Fruit fly (Drosophila melanogaster) whole organism, wandering third instar larva: ENCODE data around the gene Dhc62B.

ENCODE experiments used
- Dif ChIP-seq: fragments of 200-275, 200-300 bp; sonication (Bioruptor generic); optimal IDR thresholded peaks from 2 replicates; lab custom pipeline; 2018; ENCODE audit warnings: missing biosample characterization, missing genetic modification characterization; ENCODE audit not compliant: partially characterized antibody
- HLH106 ChIP-seq: fragments of 200-800 bp; optimal IDR thresholded peaks from 3 replicates; lab custom pipeline; 2019; ENCODE audit warnings: missing biosample characterization, mild to moderate bottlenecking, missing genetic modification characterization, moderate library complexity
- Hr78 ChIP-seq: fragments of >200 bp; optimal IDR thresholded peaks from 2 replicates; lab custom pipeline; 2017; ENCODE audit warnings: missing biosample characterization, missing genetic modification characterization
- Mio ChIP-seq: sonication (Bioruptor generic); optimal IDR thresholded peaks from 2 replicates; lab custom pipeline; 2016; ENCODE audit warnings: missing biosample characterization, missing genetic modification characterization
- N ChIP-seq: fragments of >200 bp; optimal IDR thresholded peaks from 2 replicates; lab custom pipeline; 2018; ENCODE audit warnings: missing biosample characterization, missing external identifiers, missing genetic modification characterization
- Sp1 ChIP-seq: fragments of 200-800 bp; sonication (Bioruptor generic); optimal IDR thresholded peaks from 3 replicates; lab custom pipeline; 2019; ENCODE audit warnings: missing biosample characterization, mild to moderate bottlenecking, missing genetic modification characterization, moderate library complexity
- fru ChIP-seq: fragments of 200-800 bp; sonication (Bioruptor generic); optimal IDR thresholded peaks from 3 replicates; lab custom pipeline; 2016; ENCODE audit warnings: missing biosample characterization, mild to moderate bottlenecking, missing genetic modification characterization
- lola ChIP-seq: fragments of >200 bp; optimal IDR thresholded peaks from 2 replicates; lab custom pipeline; 2017; ENCODE audit warnings: missing biosample characterization, missing genetic modification characterization
- pan ChIP-seq: fragments of >200 bp; optimal IDR thresholded peaks from 2 replicates; lab custom pipeline; 2017
- psq ChIP-seq: fragments of 200-800 bp; sonication (Bioruptor generic); optimal IDR thresholded peaks from 3 replicates; lab custom pipeline; 2017; ENCODE audit warnings: missing biosample characterization, mild to moderate bottlenecking, missing genetic modification characterization, moderate library complexity
- usp ChIP-seq: fragments of >200 bp; optimal IDR thresholded peaks from 2 replicates; lab custom pipeline; 2017; ENCODE audit warnings: missing biosample characterization, missing genetic modification characterization

DNA sequence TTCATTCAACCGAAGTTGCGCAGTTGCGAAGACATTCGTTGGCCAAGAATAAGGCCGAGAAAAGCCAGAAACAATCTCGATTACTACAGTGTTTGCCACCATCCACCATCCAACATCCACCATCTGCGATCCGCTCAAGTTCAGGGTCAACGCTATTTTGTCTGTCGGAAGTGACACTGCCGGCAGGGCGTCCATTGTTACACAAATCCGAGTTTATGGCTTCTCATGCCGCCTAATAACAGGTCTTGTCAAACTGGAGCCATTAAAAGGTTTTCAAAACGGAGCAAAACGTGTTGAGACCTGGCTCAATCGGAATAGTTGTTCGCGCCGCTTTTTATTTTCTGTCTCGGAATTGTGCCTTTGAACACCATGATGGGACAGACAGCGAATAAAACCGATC, 47.3 kb upstream of the Dhc62B start:
- no peak for TF ChIP-seq Sp1 (GFP tag; lab: Kevin White, UChicago)
- TF ChIP-seq Hr78 (GFP tag; lab: Kevin White, UChicago): no peak
- no peak for TF ChIP-seq HLH106 (tag; lab: Kevin White, UChicago)
- no peak for TF ChIP-seq Dif (GFP tag; lab: Kevin White, UChicago)
- TF ChIP-seq fru (GFP tag; lab: Kevin White, UChicago): no peak
- no peak for TF ChIP-seq psq (GFP tag; lab: Kevin White, UChicago)
- TF ChIP-seq pan (lab: Kevin White, UChicago): no peak
- no peak for TF ChIP-seq lola (GFP tag; lab: Kevin White, UChicago)
- TF ChIP-seq usp (GFP tag; lab: Kevin White, UChicago): no peak
- TF ChIP-seq Mio (GFP tag; lab: Kevin White, UChicago): no peak
- no peak for TF ChIP-seq N
